Fruit fly (Drosophila melanogaster) whole organism, embryonic: ENCODE measurements around the gene Pex11c.

ENCODE experiments used
- BEAF-32 ChIP-seq: fragments of 200-800 bp; sonication (Bioruptor generic); optimal IDR thresholded peaks from 3 replicates; lab custom pipeline; 2017; ENCODE audit warnings: missing biosample characterization, missing genetic modification characterization, mild to moderate bottlenecking, moderate library complexity, missing genetic modification reagents
- CG10565 ChIP-seq: fragments of 200-800 bp; sonication (Bioruptor generic); optimal IDR thresholded peaks from 3 replicates; lab custom pipeline; 2016; ENCODE audit warnings: missing biosample characterization, mild to moderate bottlenecking, missing genetic modification characterization
- CG10959 ChIP-seq: fragments of 200-800 bp; sonication (Bioruptor generic); IDR thresholded peaks from 2 replicates; pipeline ENCODE4 v1.3.6; 2022; ENCODE audit warnings: missing biosample characterization, missing genetic modification characterization
- CG11093 ChIP-seq: fragments of 200-800 bp; sonication (Bioruptor generic); IDR thresholded peaks from 3 replicates; pipeline ENCODE4 v1.3.6; 2022; ENCODE audit warnings: missing biosample characterization, missing genetic modification characterization
- CG12659 ChIP-seq: fragments of 200-800 bp; sonication (Bioruptor generic); optimal IDR thresholded peaks from 3 replicates; lab custom pipeline; 2017; ENCODE audit warnings: mild to moderate bottlenecking, missing biosample characterization, missing genetic modification reagents, missing genetic modification characterization
- CG13775 ChIP-seq: fragments of 200-800 bp; sonication (Bioruptor generic); optimal IDR thresholded peaks from 3 replicates; lab custom pipeline; 2017; ENCODE audit warnings: missing biosample characterization, mild to moderate bottlenecking, missing genetic modification characterization
- CG14667 ChIP-seq: fragments of 200-800 bp; sonication (Bioruptor generic); IDR thresholded peaks from 2 replicates; pipeline ENCODE4 v1.3.6; 2022; ENCODE audit warnings: missing biosample characterization, missing genetic modification characterization
- CG15479 ChIP-seq: fragments of 200-800 bp; sonication (Bioruptor generic); optimal IDR thresholded peaks from 3 replicates; lab custom pipeline; 2019; ENCODE audit warnings: missing biosample characterization, mild to moderate bottlenecking, missing genetic modification characterization, moderate library complexity
- CG17568 ChIP-seq: fragments of 200-800 bp; sonication (Bioruptor generic); optimal IDR thresholded peaks from 2 replicates; lab custom pipeline; 2018; ENCODE audit warnings: missing biosample characterization, mild to moderate bottlenecking, missing genetic modification characterization, moderate library complexity
- CG1792 ChIP-seq: fragments of 200-800 bp; sonication (Bioruptor generic); optimal IDR thresholded peaks from 2 replicates; lab custom pipeline; 2016; ENCODE audit warnings: missing biosample characterization, missing genetic modification characterization
- CG18764 ChIP-seq: fragments of 200-800 bp; sonication (Bioruptor generic); optimal IDR thresholded peaks from 3 replicates; lab custom pipeline; 2016; ENCODE audit warnings: missing biosample characterization, missing genetic modification characterization
- CG2202 ChIP-seq: fragments of 200-800 bp; sonication (Bioruptor generic); optimal IDR thresholded peaks from 2 replicates; lab custom pipeline; 2018; ENCODE audit warnings: missing biosample characterization, mild to moderate bottlenecking, missing genetic modification characterization
- CG31365 ChIP-seq: fragments of 200-800 bp; sonication (Bioruptor generic); optimal IDR thresholded peaks from 2 replicates; lab custom pipeline; 2018; ENCODE audit warnings: missing biosample characterization, mild to moderate bottlenecking, missing genetic modification characterization
- CG32532 ChIP-seq: fragments of 200-800 bp; sonication (Bioruptor generic); IDR thresholded peaks from 2 replicates; pipeline ENCODE4 v1.3.6; 2022; ENCODE audit warnings: missing biosample characterization, missing genetic modification characterization
- CG33213 ChIP-seq: fragments of 200-800 bp; sonication (Bioruptor generic); optimal IDR thresholded peaks from 3 replicates; lab custom pipeline; 2016; ENCODE audit warnings: missing biosample characterization, missing genetic modification characterization
- CG4360 ChIP-seq: fragments of 200-800 bp; sonication (Bioruptor generic); IDR thresholded peaks from 2 replicates; pipeline ENCODE4 v1.3.6; 2022; ENCODE audit warnings: missing biosample characterization, missing genetic modification characterization
- CG43689 ChIP-seq: fragments of 200-800 bp; sonication (Bioruptor generic); IDR thresholded peaks from 2 replicates; pipeline ENCODE4 v1.3.6; 2022; ENCODE audit warnings: missing biosample characterization, missing genetic modification characterization
- CG4404 ChIP-seq: fragments of 200-800 bp; sonication (Bioruptor generic); IDR thresholded peaks from 2 replicates; pipeline ENCODE4 v1.3.6; 2022; ENCODE audit warnings: missing biosample characterization, missing genetic modification characterization
- CG4854 ChIP-seq: fragments of 200-800 bp; sonication (Bioruptor generic); optimal IDR thresholded peaks from 2 replicates; lab custom pipeline; 2016; ENCODE audit warnings: missing biosample characterization, missing genetic modification characterization, inconsistent platforms
- CG5953 ChIP-seq: fragments of 200-800 bp; sonication (Bioruptor generic); IDR thresholded peaks from 2 replicates; pipeline ENCODE4 v1.3.6; 2022; ENCODE audit warnings: missing biosample characterization, missing genetic modification characterization
- CG6689 ChIP-seq: fragments of 200-800 bp; sonication (Bioruptor generic); IDR thresholded peaks from 2 replicates; pipeline ENCODE4 v1.3.6; 2022; ENCODE audit warnings: missing biosample characterization, missing genetic modification characterization
- CG8290 ChIP-seq, 3 experiments: fragments of 200-800 bp; sonication (Bioruptor generic); optimal IDR thresholded peaks; 2 replicates each; lab custom pipeline; 2016 to 2019; ENCODE audit warnings: missing biosample characterization in 3 of 3, missing genetic modification characterization in 3 of 3, mild to moderate bottlenecking in 2 of 3, moderate library complexity in 1 of 3
- CG8924 ChIP-seq: fragments of 200-800 bp; optimal IDR thresholded peaks from 3 replicates; lab custom pipeline; 2019; ENCODE audit warnings: missing biosample characterization, mild to moderate bottlenecking, missing genetic modification characterization, moderate library complexity
- Ets97D ChIP-seq: fragments of 200-800 bp; sonication (Bioruptor generic); optimal IDR thresholded peaks from 3 replicates; lab custom pipeline; 2016; ENCODE audit warnings: missing biosample characterization, missing genetic modification characterization
- H15 ChIP-seq: fragments of 200-800 bp; sonication (Bioruptor generic); IDR thresholded peaks from 3 replicates; pipeline ENCODE4 v1.3.6; 2022; ENCODE audit warnings: missing biosample characterization, missing genetic modification characterization
- Hr78 ChIP-seq, 2 experiments: fragments of 200-800 bp in 1 of 2; fragments of >200 bp in 1 of 2; sonication (Bioruptor generic) in 1 of 2; optimal IDR thresholded peaks; 2 replicates each; lab custom pipeline; 2017 to 2019; ENCODE audit warnings: missing biosample characterization in 2 of 2, missing genetic modification characterization in 2 of 2, mild to moderate bottlenecking in 1 of 2, moderate library complexity in 1 of 2
- Jarid2 ChIP-seq: fragments of 200-800 bp; sonication (Bioruptor generic); optimal IDR thresholded peaks from 3 replicates; lab custom pipeline; 2017; ENCODE audit warnings: mild to moderate bottlenecking, missing biosample characterization, missing genetic modification reagents, missing genetic modification characterization
- Optix ChIP-seq: fragments of 200-800 bp; sonication (Bioruptor generic); IDR thresholded peaks from 3 replicates; pipeline ENCODE4 v1.3.6; 2022; ENCODE audit warnings: missing biosample characterization, missing genetic modification characterization
- Spps ChIP-seq: fragments of 200-800 bp; sonication (Bioruptor generic); optimal IDR thresholded peaks from 2 replicates; lab custom pipeline; 2018; ENCODE audit warnings: missing biosample characterization, mild to moderate bottlenecking, missing genetic modification characterization
- Vsx1 ChIP-seq: fragments of 200-800 bp; sonication (Bioruptor generic); optimal IDR thresholded peaks from 2 replicates; lab custom pipeline; 2017; ENCODE audit warnings: missing biosample characterization, mild to moderate bottlenecking, missing genetic modification characterization, missing genetic modification reagents
- bcd ChIP-seq: fragments of 200-800 bp; sonication (Bioruptor generic); optimal IDR thresholded peaks from 2 replicates; lab custom pipeline; 2017; ENCODE audit warnings: missing biosample characterization, mild to moderate bottlenecking, missing genetic modification characterization
- chinmo ChIP-seq: fragments of 200-800 bp; sonication (Bioruptor generic); IDR thresholded peaks from 4 replicates; pipeline ENCODE4 v1.3.6; 2022; ENCODE audit warnings: missing biosample characterization, missing genetic modification characterization; ENCODE audit not compliant: partially characterized antibody
- corto ChIP-seq: fragments of 200-800 bp; sonication (Bioruptor generic); optimal IDR thresholded peaks from 2 replicates; lab custom pipeline; 2016; ENCODE audit warnings: missing biosample characterization, mild to moderate bottlenecking, missing genetic modification characterization, moderate library complexity
- danr ChIP-seq: fragments of 200-800 bp; sonication (Bioruptor generic); IDR thresholded peaks from 2 replicates; pipeline ENCODE4 v1.3.6; 2022; ENCODE audit warnings: missing biosample characterization, missing genetic modification characterization
- dmrt11E ChIP-seq: fragments of 200-800 bp; sonication (Bioruptor generic); optimal IDR thresholded peaks from 3 replicates; lab custom pipeline; 2018; ENCODE audit warnings: missing biosample characterization, mild to moderate bottlenecking, missing genetic modification characterization, moderate library complexity
- gt ChIP-seq: fragments of 200-800 bp; sonication (Bioruptor generic); IDR thresholded peaks from 2 replicates; pipeline ENCODE4 v1.3.6; 2022; ENCODE audit warnings: missing biosample characterization, missing genetic modification characterization
- jumu ChIP-seq: fragments of 200-800 bp; sonication (Bioruptor generic); optimal IDR thresholded peaks from 3 replicates; lab custom pipeline; 2016; ENCODE audit warnings: missing biosample characterization, missing genetic modification characterization
- knrl ChIP-seq: fragments of 200-800 bp; sonication (Bioruptor generic); IDR thresholded peaks from 3 replicates; pipeline ENCODE4 v1.3.6; 2022; ENCODE audit warnings: missing biosample characterization, missing genetic modification characterization; ENCODE audit not compliant: partially characterized antibody
- lola ChIP-seq, 3 experiments: fragments of >200 bp in 2 of 3; fragments of 200-800 bp in 1 of 3; sonication (Bioruptor generic) in 1 of 3; optimal IDR thresholded peaks; 2 replicates each; lab custom pipeline; 2017 to 2019; ENCODE audit warnings: missing biosample characterization in 3 of 3, missing genetic modification characterization in 3 of 3, mild to moderate bottlenecking in 1 of 3, moderate library complexity in 1 of 3
- oc ChIP-seq: fragments of 200-800 bp; sonication (Bioruptor generic); optimal IDR thresholded peaks from 2 replicates; lab custom pipeline; 2018; ENCODE audit warnings: missing biosample characterization, mild to moderate bottlenecking, missing genetic modification characterization, moderate library complexity
- ranshi ChIP-seq: fragments of 200-800 bp; sonication (Bioruptor generic); IDR thresholded peaks from 2 replicates; pipeline ENCODE4 v1.3.6; 2022; ENCODE audit warnings: missing biosample characterization, missing genetic modification characterization
- shn ChIP-seq: fragments of 200-800 bp; sonication (Bioruptor generic); optimal IDR thresholded peaks from 3 replicates; lab custom pipeline; 2016; ENCODE audit warnings: missing biosample characterization, missing genetic modification characterization
- sisA ChIP-seq: fragments of 200-800 bp; sonication (Bioruptor generic); IDR thresholded peaks from 2 replicates; pipeline ENCODE4 v1.3.6; 2022; ENCODE audit warnings: missing biosample characterization, missing genetic modification characterization
- ssp ChIP-seq: fragments of 200-800 bp; sonication (Bioruptor generic); IDR thresholded peaks from 2 replicates; pipeline ENCODE4 v1.3.6; 2022; ENCODE audit warnings: missing biosample characterization, missing genetic modification characterization
- tll ChIP-seq, 2 experiments: fragments of 200-800 bp in 1 of 2; fragments of >200 bp in 1 of 2; sonication (Bioruptor generic) in 1 of 2; optimal IDR thresholded peaks; 2 replicates each; lab custom pipeline; 2017 to 2019; ENCODE audit warnings: missing biosample characterization in 2 of 2, missing genetic modification characterization in 2 of 2, mild to moderate bottlenecking in 1 of 2, moderate library complexity in 1 of 2
- twi ChIP-seq: fragments of 200-800 bp; optimal IDR thresholded peaks from 2 replicates; lab custom pipeline; 2019; ENCODE audit warnings: missing biosample characterization, mild to moderate bottlenecking, missing genetic modification characterization, moderate library complexity
- unc-4 ChIP-seq: fragments of 200-800 bp; sonication (Bioruptor generic); IDR thresholded peaks from 2 replicates; pipeline ENCODE4 v1.3.6; 2022; ENCODE audit warnings: missing biosample characterization, missing genetic modification characterization; ENCODE audit not compliant: partially characterized antibody
- z ChIP-seq: fragments of 200-800 bp; sonication (Bioruptor generic); IDR thresholded peaks from 3 replicates; pipeline ENCODE4 v1.3.6; 2022; ENCODE audit warnings: missing biosample characterization, missing genetic modification characterization

The Pex11c gene

DNA sequence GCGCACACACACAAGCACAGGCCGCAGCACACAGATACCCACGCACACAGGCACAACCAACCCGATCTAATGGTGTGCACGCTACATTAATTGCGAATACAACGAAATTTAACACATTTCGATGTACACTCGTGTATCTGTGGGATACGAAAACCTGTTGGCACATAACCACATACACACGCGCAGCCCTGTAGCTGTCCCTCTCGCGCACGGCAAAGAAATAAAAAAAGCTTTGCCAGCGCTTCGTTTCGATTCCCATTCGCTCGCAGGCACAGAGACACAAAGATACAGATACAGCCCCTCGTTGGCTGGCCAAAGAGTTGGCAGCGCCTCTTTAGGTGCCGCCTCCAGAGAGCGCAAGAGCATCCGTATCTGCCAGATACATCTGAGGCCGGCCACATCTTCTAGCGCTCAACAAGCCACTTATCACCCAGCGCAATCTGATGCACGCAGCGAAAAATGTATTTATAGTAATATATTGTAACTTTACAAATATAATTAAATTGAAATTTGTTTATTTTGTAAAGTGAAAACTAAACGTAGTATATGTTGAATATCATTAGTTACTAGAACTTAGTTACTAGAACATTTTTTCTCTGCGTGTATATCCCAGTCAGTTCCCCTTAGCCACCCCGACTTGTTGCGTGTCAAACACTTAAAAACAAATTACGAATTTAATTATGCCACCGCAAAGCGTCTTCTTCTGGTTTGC lies 35.1 kb downstream of the Pex11c start (continued):
- no peak for TF ChIP-seq CG31365 (tag; lab: Kevin White, UChicago)
- peak; percentile 79 for TF ChIP-seq dmrt11E (tag; lab: Kevin White, UChicago)
- no peak for TF ChIP-seq knrl
- TF ChIP-seq CG8290 (GFP tag; optimal IDR thresholded peaks at IDR 0.05; lab: Kevin White, UChicago): peak; percentile 22
- no peak for TF ChIP-seq CG8290 (tag; optimal IDR thresholded peaks at IDR 0.05; lab: Kevin White, UChicago)
- no peak; the same call in 2 of the 3 replicates for TF ChIP-seq Optix (GFP tag; lab: Robert Waterston, UW)
- TF ChIP-seq ssp (GFP tag; lab: Robert Waterston, UW): peak; percentile 38
- peak; percentile 33 for TF ChIP-seq CG2202
- TF ChIP-seq sisA (GFP tag; lab: Robert Waterston, UW): peak; percentile 68
- peak; percentile 31 for TF ChIP-seq CG8924 (tag; lab: Kevin White, UChicago)
- peak; percentile 54 for TF ChIP-seq CG4404 (GFP tag; lab: Robert Waterston, UW)
- no peak for TF ChIP-seq unc-4
- peak; percentile 74 for TF ChIP-seq ranshi (GFP tag; lab: Robert Waterston, UW)
- TF ChIP-seq Jarid2 (GFP tag; lab: Kevin White, UChicago): peak; percentile 73

DNA sequence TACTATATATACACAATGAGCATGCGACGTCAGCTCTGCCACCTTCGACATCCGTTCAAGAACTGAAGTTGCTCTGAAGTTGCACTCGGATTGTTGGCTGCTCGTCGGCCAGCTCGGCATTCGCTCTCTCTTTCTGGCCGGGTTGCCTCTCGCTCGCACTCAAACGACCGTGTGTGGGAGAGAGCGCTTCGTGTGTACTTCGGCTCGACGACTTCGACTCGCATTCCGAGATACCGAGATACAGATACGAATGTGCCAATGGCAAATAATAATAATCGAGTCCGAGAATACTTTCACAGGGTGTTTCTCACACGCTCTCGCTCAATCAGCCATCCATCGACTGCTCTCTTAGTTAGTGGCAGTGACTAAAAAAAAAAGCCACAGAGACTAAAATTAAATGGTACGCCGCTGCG lies 37.2 kb downstream of the Pex11c start:
- TF ChIP-seq CG10959 (GFP tag; lab: Robert Waterston, UW): no peak
- peak; percentile 23 for TF ChIP-seq twi
- TF ChIP-seq Spps (tag; lab: Kevin White, UChicago): no peak
- peak; percentile 91; the same call in 3 of the 4 replicates for TF ChIP-seq chinmo (GFP tag; lab: Robert Waterston, UW)
- TF ChIP-seq oc (tag; lab: Kevin White, UChicago): peak; percentile 16
- no peak for TF ChIP-seq tll (GFP tag; optimal IDR thresholded peaks at IDR 0.05; lab: Kevin White, UChicago)
- TF ChIP-seq jumu (GFP tag; lab: Kevin White, UChicago): no peak
- no peak for TF ChIP-seq CG13775 (GFP tag; lab: Kevin White, UChicago)
- no peak for TF ChIP-seq CG43689 (GFP tag; lab: Robert Waterston, UW)
- TF ChIP-seq CG5953 (GFP tag; lab: Robert Waterston, UW): no peak
- no peak for TF ChIP-seq CG18764 (GFP tag; lab: Kevin White, UChicago)
- TF ChIP-seq H15 (GFP tag; lab: Robert Waterston, UW): 0 out of 3 replicates have a peak, but pooled peaks have one; percentile 22
- peak; percentile 12 for TF ChIP-seq CG17568
- TF ChIP-seq BEAF-32: no peak
- TF ChIP-seq CG4854: no peak
- no peak for TF ChIP-seq CG14667 (GFP tag; lab: Robert Waterston, UW)
- no peak for TF ChIP-seq lola (GFP tag; optimal IDR thresholded peaks at IDR 0.05; lab: Kevin White, UChicago)
- TF ChIP-seq CG15479 (GFP tag; lab: Kevin White, UChicago): peak; percentile 63
- TF ChIP-seq shn: peak; percentile 13
- no peak for TF ChIP-seq CG1792 (GFP tag; lab: Kevin White, UChicago)
- no peak for TF ChIP-seq Vsx1 (GFP tag; lab: Kevin White, UChicago)
- TF ChIP-seq CG12659 (GFP tag; lab: Kevin White, UChicago): peak; percentile 30
- no peak for TF ChIP-seq CG33213
- TF ChIP-seq Hr78 (GFP tag; optimal IDR thresholded peaks at IDR 0.05; lab: Kevin White, UChicago): no peak
- peak; percentile 25; the same call in 1 of the 2 replicates for TF ChIP-seq CG6689 (GFP tag; lab: Robert Waterston, UW)
- TF ChIP-seq corto (GFP tag; lab: Kevin White, UChicago): no peak
- TF ChIP-seq CG10565 (GFP tag; lab: Kevin White, UChicago): no peak
- no peak for TF ChIP-seq CG11093 (GFP tag; lab: Robert Waterston, UW)
- TF ChIP-seq CG32532 (GFP tag; lab: Robert Waterston, UW): peak; percentile 42; the same call in 1 of the 2 replicates
- TF ChIP-seq Ets97D (GFP tag; lab: Kevin White, UChicago): no peak
- peak; percentile 62 for TF ChIP-seq CG4360 (GFP tag; lab: Robert Waterston, UW)
- peak; percentile 84 for TF ChIP-seq z (GFP tag; lab: Robert Waterston, UW)
- TF ChIP-seq danr: no peak
- TF ChIP-seq bcd (GFP tag; lab: Kevin White, UChicago): no peak
- TF ChIP-seq gt (GFP tag; lab: Robert Waterston, UW): no peak
